Worm (Caenorhabditis elegans): Measurements from ENCODE around the gene R09E12.9.

ce11 chrV:782432-782831 lies 5.0 kb downstream of the R09E12.9 start, which contains the start of gene srab-16:
- TF ChIP-seq fax-1 (tag; optimal IDR thresholded peaks at IDR 0.05): no peak
- TF ChIP-seq ztf-16 (tag; optimal IDR thresholded peaks at IDR 0.05): no peak
- TF ChIP-seq pha-4 (tag; optimal IDR thresholded peaks at IDR 0.05): no peak
- TF ChIP-seq ama-1 (optimal IDR thresholded peaks at IDR 0.05): no peak

Measured in whole organism, late embryonic.